Worm (Caenorhabditis elegans): ENCODE measurements around the gene lgc-20.
A peak's percentile ranks its signal among the peaks of the same experiment; 100 is the strongest.

lgc-20 gene

DNA sequence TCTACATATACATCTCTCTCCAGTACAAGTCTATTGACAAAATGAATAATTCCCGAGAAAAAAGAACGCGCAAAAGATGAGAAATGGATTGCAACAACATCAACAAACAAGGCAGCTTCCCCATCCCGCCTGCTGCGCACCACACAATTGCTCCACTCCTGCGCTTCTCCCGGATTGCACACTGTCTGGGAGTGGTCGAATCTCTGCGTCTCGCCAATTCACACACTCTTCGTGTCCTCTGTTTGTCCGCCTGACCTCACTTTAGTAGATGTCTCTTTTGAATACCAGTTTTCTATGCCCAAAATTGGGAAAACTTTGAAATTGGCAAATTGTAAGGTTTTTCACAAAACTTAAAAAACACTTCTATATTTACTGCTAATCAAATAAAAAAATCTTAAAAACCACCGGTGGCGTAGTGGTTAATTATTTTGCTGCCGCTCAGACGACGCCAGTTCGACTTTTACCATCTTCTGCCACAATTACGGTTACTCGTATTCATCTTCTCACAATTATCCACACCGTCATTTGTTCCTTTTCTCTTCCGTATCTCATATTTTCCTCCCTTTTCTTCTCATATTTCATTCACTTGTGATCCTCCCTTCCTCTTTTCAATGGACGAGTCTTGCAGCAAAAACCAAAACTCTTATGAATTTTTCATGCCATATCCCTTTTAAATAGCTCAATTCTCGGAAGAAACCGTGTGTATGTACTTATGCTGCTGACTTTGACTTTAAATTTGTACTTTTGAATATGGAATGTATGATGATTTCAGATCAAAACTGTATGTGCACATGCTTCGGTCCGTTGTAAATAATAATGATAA, 37.6 kb downstream of the lgc-20 start, which contains the start of gene rsf-1 (continued):
- TF ChIP-seq snu-23 (GFP tag; optimal IDR thresholded peaks at IDR 0.05) (peak; percentile 14), elt-3 (tag; optimal IDR thresholded peaks at IDR 0.05) (no peak), unc-30 (tag; optimal IDR thresholded peaks at IDR 0.05) (no peak), mef-2 (tag; optimal IDR thresholded peaks at IDR 0.05) (no peak), grh-1 (GFP tag; IDR thresholded peaks at IDR 0.05) (peak; percentile 31; the same call in 1 of the 2 replicates), pax-3 (tag; optimal IDR thresholded peaks at IDR 0.05) (no peak), ceh-88 (GFP tag; IDR thresholded peaks at IDR 0.05) (peak; percentile 13; the same call in 1 of the 2 replicates), C16A3.4 (tag; optimal IDR thresholded peaks at IDR 0.05) (no peak), efl-1 (optimal IDR thresholded peaks at IDR 0.05) (peak; percentile 43 to 58), efl-1 (GFP tag; optimal IDR thresholded peaks at IDR 0.05 in 1 of 2) (peak in 1 of 2 experiments; percentile 89), ces-1 (GFP tag; optimal IDR thresholded peaks at IDR 0.05) (no peak), lin-14 (GFP tag; optimal IDR thresholded peaks at IDR 0.05) (peak; percentile 57), Y116A8C.19 (tag; optimal IDR thresholded peaks at IDR 0.05; ENCODE audit: borderline replicate concordance) (no peak), fkh-10 (GFP tag; optimal IDR thresholded peaks at IDR 0.05) (no peak), nhr-71 (tag; optimal IDR thresholded peaks at IDR 0.05) (peak; percentile 3), unc-130 (tag; optimal IDR thresholded peaks at IDR 0.05) (no peak), ceh-63 (GFP tag; optimal IDR thresholded peaks at IDR 0.05) (no peak), hlh-4 (tag; optimal IDR thresholded peaks at IDR 0.05) (no peak), dpl-1 (GFP tag; optimal IDR thresholded peaks at IDR 0.05) (peak in 1 of 3 experiments; percentile 4), F16B12.6 (tag; optimal IDR thresholded peaks at IDR 0.05) (no peak), unc-86 (tag; optimal IDR thresholded peaks at IDR 0.05) (peak; percentile 53), nhr-11 (tag; optimal IDR thresholded peaks at IDR 0.05) (no peak), mep-1 (tag; optimal IDR thresholded peaks at IDR 0.05) (no peak), vab-15 (tag; optimal IDR thresholded peaks at IDR 0.05) (no peak), nhr-28 (tag; optimal IDR thresholded peaks at IDR 0.05) (no peak), isw-1 (GFP tag; IDR thresholded peaks at IDR 0.05) (no peak), elt-2 (tag; optimal IDR thresholded peaks at IDR 0.05) (no peak), rnt-1 (tag; optimal IDR thresholded peaks at IDR 0.05) (no peak), snpc-4 (tag; optimal IDR thresholded peaks at IDR 0.05) (no peak), C34B4.2 (tag; optimal IDR thresholded peaks at IDR 0.05) (no peak), C04F5.9 (tag; optimal IDR thresholded peaks at IDR 0.05) (no peak), nhr-76 (tag; optimal IDR thresholded peaks at IDR 0.05) (no peak), nhr-12 (tag; optimal IDR thresholded peaks at IDR 0.05) (no peak), hlh-17 (GFP tag; optimal IDR thresholded peaks at IDR 0.05; ENCODE audit: borderline replicate concordance) (no peak), nhr-237 (tag; optimal IDR thresholded peaks at IDR 0.05) (no peak), nhr-90 (tag; optimal IDR thresholded peaks at IDR 0.05; ENCODE audit: poor library complexity) (no peak), skn-1 (tag; optimal IDR thresholded peaks at IDR 0.05) (peak; percentile 24), irx-1 (tag; optimal IDR thresholded peaks at IDR 0.05) (no peak), fkh-8 (tag; optimal IDR thresholded peaks at IDR 0.05) (no peak), dsc-1 (tag; optimal IDR thresholded peaks at IDR 0.05) (no peak), unc-62 (GFP tag; optimal IDR thresholded peaks at IDR 0.05) (no peak), tbx-2 (tag; optimal IDR thresholded peaks at IDR 0.05) (peak; percentile 15), pag-3 (tag; optimal IDR thresholded peaks at IDR 0.05; ENCODE audit: borderline replicate concordance, insufficient read depth) (no peak), ztf-11 (tag; optimal IDR thresholded peaks at IDR 0.05) (no peak)
